Worm (Caenorhabditis elegans) whole organism, L4 larva: ENCODE data around the gene snr-6.

Experiments
- F49E8.2 ChIP-seq: sonication (generic microtip); optimal IDR thresholded peaks from 2 replicates; lab custom pipeline; 2016; ENCODE audit warnings: missing compliant biosample characterization, mild to moderate bottlenecking, missing genetic modification characterization, borderline replicate concordance
- ceh-62 ChIP-seq: sonication (generic microtip); optimal IDR thresholded peaks from 2 replicates; lab custom pipeline; 2017; ENCODE audit warnings: missing biosample characterization, missing genetic modification characterization
- dmd-8 ChIP-seq: fragments of 200-800 bp; sonication (Bioruptor generic); IDR thresholded peaks from 2 replicates; pipeline ENCODE4 v1.3.6; 2022; ENCODE audit warnings: missing genetic modification characterization, missing compliant biosample characterization
- nhr-76 ChIP-seq: fragments of 150-350 bp; optimal IDR thresholded peaks from 2 replicates; lab custom pipeline; 2014; ENCODE audit warnings: missing biosample characterization, missing genetic modification characterization
- nhr-77 ChIP-seq: fragments of 150-350 bp; optimal IDR thresholded peaks from 2 replicates; lab custom pipeline; 2014; ENCODE audit warnings: missing biosample characterization, missing genetic modification characterization
- zag-1 ChIP-seq: fragments of 150-350 bp; optimal IDR thresholded peaks from 2 replicates; lab custom pipeline; 2014; ENCODE audit warnings: missing biosample characterization, missing genetic modification characterization
- zip-11 ChIP-seq: fragments of 200-800 bp; sonication (Bioruptor generic); IDR thresholded peaks from 2 replicates; pipeline ENCODE4 v1.3.6; 2022; ENCODE audit warnings: missing genetic modification characterization, missing compliant biosample characterization

DNA sequence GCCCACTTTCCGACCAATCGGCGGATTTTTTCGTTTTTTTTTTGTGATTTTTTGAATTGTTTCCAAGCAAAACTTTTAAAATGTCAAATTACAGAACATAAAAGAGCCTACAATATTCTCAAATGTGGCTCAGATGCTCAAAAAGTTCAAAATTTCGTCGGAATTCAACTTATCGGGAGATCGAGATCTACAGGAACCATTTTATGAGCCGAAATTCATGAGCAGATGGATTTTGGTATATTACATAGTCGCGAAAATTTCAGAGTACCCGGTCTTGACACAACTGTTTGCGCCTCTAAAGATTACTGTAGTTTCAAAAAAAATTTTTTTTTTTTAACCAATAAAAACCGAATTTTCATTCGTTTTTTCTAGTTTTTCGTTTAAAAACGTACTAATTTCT, 29.5 kb upstream of the snr-6 start:
- TF ChIP-seq ceh-62 (no peak), nhr-77 (tag; lab: Kevin White, UChicago) (no peak), F49E8.2 (tag; lab: Kevin White, UChicago) (no peak), zip-11 (GFP tag; lab: Robert Waterston, UW) (no peak), dmd-8 (no peak), nhr-76 (no peak), zag-1 (tag; lab: Kevin White, UChicago) (no peak)
